Fruit fly (Drosophila melanogaster) whole organism, adult: ENCODE data around the gene CG14194.

Source experiments
- CG1620 ChIP-seq: fragments of 200-800 bp; sonication (Bioruptor generic); optimal IDR thresholded peaks from 2 replicates; lab custom pipeline; 2016; ENCODE audit warnings: missing biosample characterization, missing genetic modification characterization
- CG33017 ChIP-seq: fragments of 200-800 bp; sonication (Bioruptor generic); optimal IDR thresholded peaks from 2 replicates; lab custom pipeline; 2018; ENCODE audit warnings: missing biosample characterization, mild to moderate bottlenecking, missing genetic modification characterization, moderate library complexity
- CG7045 ChIP-seq: fragments of 200-800 bp; sonication (Bioruptor generic); optimal IDR thresholded peaks from 2 replicates; lab custom pipeline; 2017; ENCODE audit warnings: missing biosample characterization, mild to moderate bottlenecking, missing genetic modification characterization
- CG7101 ChIP-seq: fragments of 200-800 bp; sonication (Bioruptor generic); optimal IDR thresholded peaks from 2 replicates; lab custom pipeline; 2018; ENCODE audit warnings: missing biosample characterization, mild to moderate bottlenecking, missing genetic modification characterization, moderate library complexity
- Hr96 ChIP-seq: fragments of 200-800 bp; sonication (Bioruptor generic); optimal IDR thresholded peaks from 2 replicates; lab custom pipeline; 2016; ENCODE audit warnings: missing biosample characterization, missing genetic modification characterization
- cic ChIP-seq: fragments of 200-800 bp; sonication (Bioruptor generic); optimal IDR thresholded peaks from 2 replicates; lab custom pipeline; 2017; ENCODE audit warnings: missing biosample characterization, mild to moderate bottlenecking, missing genetic modification characterization, moderate library complexity
- cnc ChIP-seq, 2 experiments: fragments of >200 bp; optimal IDR thresholded peaks; 2 replicates each; lab custom pipeline; 2017
- kay ChIP-seq: fragments of 200-800 bp; sonication (Bioruptor generic); peaks from one replicate; lab custom pipeline; 2016; ENCODE audit warnings: missing biosample characterization, missing genetic modification characterization, borderline replicate concordance
- ovo ChIP-seq: fragments of 200-800 bp; sonication (Bioruptor generic); optimal IDR thresholded peaks from 2 replicates; lab custom pipeline; 2016; ENCODE audit warnings: missing biosample characterization, missing genetic modification characterization
- pad ChIP-seq: fragments of 200-800 bp; sonication (Bioruptor generic); optimal IDR thresholded peaks from 3 replicates; lab custom pipeline; 2017; ENCODE audit warnings: missing biosample characterization, missing genetic modification characterization, mild to moderate bottlenecking, moderate library complexity, missing genetic modification reagents
- toe ChIP-seq: fragments of 200-800 bp; sonication (Bioruptor generic); optimal IDR thresholded peaks from 2 replicates; lab custom pipeline; 2016; ENCODE audit warnings: missing biosample characterization, missing genetic modification characterization

DNA sequence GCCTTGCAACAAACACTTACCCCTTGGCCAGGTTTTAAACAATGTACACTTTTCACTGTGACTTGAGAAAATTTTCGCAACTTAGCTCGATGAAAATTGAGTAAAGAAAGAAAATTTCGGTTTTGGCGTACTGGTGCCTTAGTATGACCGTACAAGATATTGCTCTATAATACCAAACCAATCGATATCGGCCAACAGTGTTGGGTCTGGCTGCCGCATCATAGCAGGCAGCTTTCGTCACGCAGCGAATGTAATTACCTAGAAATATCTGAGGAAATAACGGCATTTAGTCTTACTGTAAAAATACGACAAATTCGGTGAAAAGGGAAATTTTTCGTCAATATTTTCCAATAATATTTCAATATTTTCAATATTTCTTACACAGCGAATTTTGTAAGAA, 14.7 kb downstream of the CG14194 start, which contains the start of gene Ulp1:
- TF ChIP-seq pad (GFP tag; lab: Kevin White, UChicago) = peak; percentile 18
- TF ChIP-seq toe (GFP tag; lab: Kevin White, UChicago) = no peak
- TF ChIP-seq kay (GFP tag; lab: Kevin White, UChicago) = no peak
- TF ChIP-seq CG33017 (tag; lab: Kevin White, UChicago) = no peak
- TF ChIP-seq cic (GFP tag; lab: Kevin White, UChicago) = no peak
- TF ChIP-seq CG1620 = peak; percentile 48
- peak; percentile 77 for TF ChIP-seq ovo
- TF ChIP-seq CG7101 = no peak
- no peak for TF ChIP-seq Hr96
- TF ChIP-seq cnc (optimal IDR thresholded peaks at IDR 0.05; lab: Kevin White, UChicago) = no peak
- TF ChIP-seq CG7045 (GFP tag; lab: Kevin White, UChicago) = no peak
